Fruit fly (Drosophila melanogaster) whole organism, embryonic: ENCODE data around the gene Snx1.

Experiments
- Asciz ChIP-seq: fragments of 200-800 bp; sonication (Bioruptor generic); optimal IDR thresholded peaks from 2 replicates; lab custom pipeline; 2017; ENCODE audit warnings: missing biosample characterization, mild to moderate bottlenecking, missing genetic modification characterization, missing genetic modification reagents
- Atf-2 ChIP-seq: fragments of 200-800 bp; sonication (Bioruptor generic); optimal IDR thresholded peaks from 2 replicates; lab custom pipeline; 2016; ENCODE audit warnings: missing biosample characterization, missing genetic modification characterization
- C15 ChIP-seq: fragments of 200-800 bp; sonication (Bioruptor generic); IDR thresholded peaks from 3 replicates; pipeline ENCODE4 v1.3.6; 2022; ENCODE audit warnings: missing biosample characterization, missing genetic modification characterization
- CG10147 ChIP-seq: fragments of 200-800 bp; sonication (Bioruptor generic); optimal IDR thresholded peaks from 2 replicates; lab custom pipeline; 2019; ENCODE audit warnings: missing biosample characterization, mild to moderate bottlenecking, missing genetic modification characterization, moderate library complexity
- CG10274 ChIP-seq: fragments of 200-800 bp; sonication (Bioruptor generic); optimal IDR thresholded peaks from 3 replicates; lab custom pipeline; 2017; ENCODE audit warnings: missing biosample characterization, mild to moderate bottlenecking, missing genetic modification characterization
- CG11504 ChIP-seq: fragments of 200-800 bp; sonication (Bioruptor generic); optimal IDR thresholded peaks from 3 replicates; lab custom pipeline; 2019; ENCODE audit warnings: missing biosample characterization, mild to moderate bottlenecking, missing genetic modification characterization, moderate library complexity
- CG12391 ChIP-seq: fragments of 200-800 bp; sonication (Bioruptor generic); optimal IDR thresholded peaks from 3 replicates; lab custom pipeline; 2018; ENCODE audit warnings: missing biosample characterization, mild to moderate bottlenecking, missing genetic modification characterization, moderate library complexity
- CG12744 ChIP-seq: fragments of 200-800 bp; sonication (Bioruptor generic); optimal IDR thresholded peaks from 2 replicates; lab custom pipeline; 2016; ENCODE audit warnings: missing biosample characterization, missing genetic modification characterization
- CG13424 ChIP-seq: fragments of 200-800 bp; sonication (Bioruptor generic); optimal IDR thresholded peaks from 2 replicates; lab custom pipeline; 2019; ENCODE audit warnings: missing biosample characterization, mild to moderate bottlenecking, missing genetic modification characterization, moderate library complexity
- CG13624 ChIP-seq: fragments of 200-800 bp; sonication (Bioruptor generic); optimal IDR thresholded peaks from 2 replicates; lab custom pipeline; 2016; ENCODE audit warnings: missing biosample characterization, missing genetic modification characterization
- CG14710 ChIP-seq: fragments of 200-800 bp; sonication (Bioruptor generic); optimal IDR thresholded peaks from 3 replicates; lab custom pipeline; 2019; ENCODE audit warnings: missing biosample characterization, mild to moderate bottlenecking, missing genetic modification characterization, moderate library complexity
- CG1647 ChIP-seq: fragments of 200-800 bp; sonication (Bioruptor generic); optimal IDR thresholded peaks from 3 replicates; lab custom pipeline; 2016; ENCODE audit warnings: missing biosample characterization, missing genetic modification characterization
- CG17328 ChIP-seq: fragments of 200-800 bp; sonication (Bioruptor generic); IDR thresholded peaks from 2 replicates; pipeline ENCODE4 v1.3.6; 2022; ENCODE audit warnings: missing biosample characterization, missing genetic modification characterization
- CG17385 ChIP-seq: fragments of 200-800 bp; sonication (Bioruptor generic); optimal IDR thresholded peaks from 3 replicates; lab custom pipeline; 2018; ENCODE audit warnings: missing biosample characterization, mild to moderate bottlenecking, missing genetic modification characterization
- CG17829 ChIP-seq: fragments of 200-800 bp; optimal IDR thresholded peaks from 2 replicates; lab custom pipeline; 2019; ENCODE audit warnings: missing biosample characterization, mild to moderate bottlenecking, missing genetic modification characterization, moderate library complexity
- CG18262 ChIP-seq: fragments of 200-800 bp; optimal IDR thresholded peaks from 3 replicates; lab custom pipeline; 2019; ENCODE audit warnings: missing biosample characterization, mild to moderate bottlenecking, missing genetic modification characterization, moderate library complexity
- CG2129 ChIP-seq: fragments of 200-800 bp; sonication (Bioruptor generic); IDR thresholded peaks from 2 replicates; pipeline ENCODE4 v1.3.6; 2022; ENCODE audit warnings: missing biosample characterization, missing genetic modification characterization; ENCODE audit not compliant: partially characterized antibody
- CG2678 ChIP-seq: fragments of 200-800 bp; sonication (Bioruptor generic); optimal IDR thresholded peaks from 3 replicates; lab custom pipeline; 2019; ENCODE audit warnings: missing biosample characterization, mild to moderate bottlenecking, missing genetic modification characterization, moderate library complexity
- CG3163 ChIP-seq: fragments of 200-800 bp; sonication (Bioruptor generic); optimal IDR thresholded peaks from 3 replicates; lab custom pipeline; 2016; ENCODE audit warnings: missing biosample characterization, missing genetic modification characterization
- CG33213 ChIP-seq: fragments of 200-800 bp; sonication (Bioruptor generic); optimal IDR thresholded peaks from 3 replicates; lab custom pipeline; 2016; ENCODE audit warnings: missing biosample characterization, missing genetic modification characterization
- CG4360 ChIP-seq: fragments of 200-800 bp; sonication (Bioruptor generic); IDR thresholded peaks from 2 replicates; pipeline ENCODE4 v1.3.6; 2022; ENCODE audit warnings: missing biosample characterization, missing genetic modification characterization
- CG4617 ChIP-seq: fragments of 200-800 bp; sonication (Bioruptor generic); optimal IDR thresholded peaks from 3 replicates; lab custom pipeline; 2016; ENCODE audit warnings: missing biosample characterization, missing genetic modification characterization, borderline replicate concordance
- CG7839 ChIP-seq: fragments of 200-800 bp; sonication (Bioruptor generic); optimal IDR thresholded peaks from 3 replicates; lab custom pipeline; 2018; ENCODE audit warnings: missing biosample characterization, mild to moderate bottlenecking, missing genetic modification characterization, moderate library complexity
- CG8388 ChIP-seq: fragments of 200-800 bp; sonication (Bioruptor generic); optimal IDR thresholded peaks from 2 replicates; lab custom pipeline; 2019; ENCODE audit warnings: missing biosample characterization, mild to moderate bottlenecking, missing genetic modification characterization, moderate library complexity
- CG9215 ChIP-seq: fragments of 200-800 bp; sonication (Bioruptor generic); IDR thresholded peaks from 2 replicates; pipeline ENCODE4 v1.3.6; 2022; ENCODE audit warnings: missing biosample characterization, missing genetic modification characterization
- E2f2 ChIP-seq: fragments of 200-800 bp; sonication (Bioruptor generic); IDR thresholded peaks from 2 replicates; pipeline ENCODE4 v1.3.6; 2022; ENCODE audit warnings: missing biosample characterization, missing genetic modification characterization
- Lhr ChIP-seq: fragments of 200-800 bp; sonication (Bioruptor generic); optimal IDR thresholded peaks from 3 replicates; lab custom pipeline; 2017; ENCODE audit warnings: mild to moderate bottlenecking, missing biosample characterization, missing genetic modification reagents, missing genetic modification characterization
- Sin3A ChIP-seq: fragments of >200 bp; optimal IDR thresholded peaks from 2 replicates; lab custom pipeline; 2018
- Stat92E ChIP-seq, 3 experiments: fragments of >200 bp in 2 of 3; fragments of 200-800 bp in 1 of 3; sonication (Bioruptor generic) in 1 of 3; optimal IDR thresholded peaks; 2 replicates each; lab custom pipeline; 2017 to 2019; ENCODE audit warnings: missing biosample characterization in 3 of 3, missing genetic modification characterization in 3 of 3, mild to moderate bottlenecking in 1 of 3, moderate library complexity in 1 of 3
- ara ChIP-seq: fragments of 200-800 bp; sonication (Bioruptor generic); IDR thresholded peaks from 2 replicates; pipeline ENCODE4 v1.3.6; 2022; ENCODE audit warnings: missing biosample characterization, missing genetic modification characterization
- bsh ChIP-seq, 2 experiments: fragments of 200-800 bp; sonication (Bioruptor generic); optimal IDR thresholded peaks; 2 replicates each; lab custom pipeline; 2017 to 2018; ENCODE audit warnings: mild to moderate bottlenecking in 2 of 2, missing biosample characterization in 2 of 2, missing genetic modification characterization in 2 of 2, moderate library complexity in 1 of 2
- btn ChIP-seq: fragments of 200-800 bp; sonication (Bioruptor generic); optimal IDR thresholded peaks from 2 replicates; lab custom pipeline; 2016; ENCODE audit warnings: missing biosample characterization, missing genetic modification characterization
- cas ChIP-seq: fragments of 200-800 bp; sonication (Bioruptor generic); IDR thresholded peaks from 2 replicates; pipeline ENCODE4 v1.3.6; 2022; ENCODE audit warnings: missing biosample characterization, missing genetic modification characterization
- dm ChIP-seq: fragments of 200-800 bp; sonication (Bioruptor generic); optimal IDR thresholded peaks from 3 replicates; lab custom pipeline; 2016; ENCODE audit warnings: missing biosample characterization, missing genetic modification characterization
- ewg ChIP-seq: fragments of 200-800 bp; sonication (Bioruptor generic); optimal IDR thresholded peaks from 3 replicates; lab custom pipeline; 2017; ENCODE audit warnings: mild to moderate bottlenecking, missing biosample characterization, missing genetic modification reagents, missing genetic modification characterization
- fu2 ChIP-seq: fragments of 200-800 bp; sonication (Bioruptor generic); optimal IDR thresholded peaks from 2 replicates; lab custom pipeline; 2016; ENCODE audit warnings: missing biosample characterization, missing genetic modification characterization
- grau ChIP-seq: fragments of 200-800 bp; optimal IDR thresholded peaks from 3 replicates; lab custom pipeline; 2019; ENCODE audit warnings: missing biosample characterization, mild to moderate bottlenecking, missing genetic modification characterization, moderate library complexity
- ind ChIP-seq: fragments of 200-800 bp; sonication (Bioruptor generic); optimal IDR thresholded peaks from 3 replicates; lab custom pipeline; 2016; ENCODE audit warnings: missing biosample characterization, missing genetic modification characterization
- kni ChIP-seq: fragments of 200-800 bp; sonication (Bioruptor generic); optimal IDR thresholded peaks from 3 replicates; lab custom pipeline; 2017; ENCODE audit warnings: mild to moderate bottlenecking, missing biosample characterization, missing genetic modification reagents, missing genetic modification characterization
- lola ChIP-seq, 3 experiments: fragments of >200 bp in 2 of 3; fragments of 200-800 bp in 1 of 3; sonication (Bioruptor generic) in 1 of 3; optimal IDR thresholded peaks; 2 replicates each; lab custom pipeline; 2017 to 2019; ENCODE audit warnings: missing biosample characterization in 3 of 3, missing genetic modification characterization in 3 of 3, mild to moderate bottlenecking in 1 of 3, moderate library complexity in 1 of 3
- nmo ChIP-seq: fragments of 200-800 bp; sonication (Bioruptor generic); optimal IDR thresholded peaks from 2 replicates; lab custom pipeline; 2018; ENCODE audit warnings: missing biosample characterization, mild to moderate bottlenecking, missing genetic modification characterization, moderate library complexity
- pros ChIP-seq: fragments of 200-800 bp; sonication (Bioruptor generic); optimal IDR thresholded peaks from 3 replicates; lab custom pipeline; 2019; ENCODE audit warnings: missing biosample characterization, mild to moderate bottlenecking, missing genetic modification characterization, moderate library complexity
- repo ChIP-seq: fragments of 200-800 bp; sonication (Bioruptor generic); optimal IDR thresholded peaks from 2 replicates; lab custom pipeline; 2016; ENCODE audit warnings: missing biosample characterization, missing genetic modification characterization
- sd ChIP-seq: fragments of 200-800 bp; sonication (Bioruptor generic); optimal IDR thresholded peaks from 3 replicates; lab custom pipeline; 2018; ENCODE audit warnings: missing biosample characterization, mild to moderate bottlenecking, missing genetic modification characterization, moderate library complexity
- slp2 ChIP-seq: fragments of 200-800 bp; sonication (Bioruptor generic); optimal IDR thresholded peaks from 2 replicates; lab custom pipeline; 2016; ENCODE audit warnings: missing biosample characterization, missing genetic modification characterization
- so ChIP-seq: fragments of 200-800 bp; sonication (Bioruptor generic); IDR thresholded peaks from 3 replicates; pipeline ENCODE4 v1.3.6; 2022; ENCODE audit warnings: missing biosample characterization, missing genetic modification characterization
- tgo ChIP-seq: fragments of 200-800 bp; sonication (Bioruptor generic); IDR thresholded peaks from 3 replicates; pipeline ENCODE4 v1.3.6; 2022; ENCODE audit warnings: missing biosample characterization, missing genetic modification characterization
- tll ChIP-seq, 2 experiments: fragments of 200-800 bp in 1 of 2; fragments of >200 bp in 1 of 2; sonication (Bioruptor generic) in 1 of 2; optimal IDR thresholded peaks; 2 replicates each; lab custom pipeline; 2017 to 2019; ENCODE audit warnings: missing biosample characterization in 2 of 2, missing genetic modification characterization in 2 of 2, mild to moderate bottlenecking in 1 of 2, moderate library complexity in 1 of 2
- tna ChIP-seq: fragments of 200-800 bp; sonication (Bioruptor generic); IDR thresholded peaks from 2 replicates; pipeline ENCODE4 v1.3.6; 2022; ENCODE audit warnings: missing biosample characterization, missing genetic modification characterization; ENCODE audit not compliant: partially characterized antibody
- tup ChIP-seq: fragments of 200-800 bp; sonication (Bioruptor generic); optimal IDR thresholded peaks from 2 replicates; lab custom pipeline; 2016; ENCODE audit warnings: missing biosample characterization, mild to moderate bottlenecking, missing genetic modification characterization, moderate library complexity

The Snx1 gene

dm6 chr2L:3439502-3439901 lies 10.0 kb upstream of the Snx1 start (continued):
- no peak for TF ChIP-seq so (GFP tag; lab: Robert Waterston, UW)
- TF ChIP-seq CG3163 (GFP tag; lab: Kevin White, UChicago), result no peak
- no peak for TF ChIP-seq fu2
- TF ChIP-seq tgo, result no peak
- no peak for TF ChIP-seq ind (GFP tag; lab: Kevin White, UChicago)
- peak in 1 of 2 experiments; percentile 54 for TF ChIP-seq bsh (GFP tag; optimal IDR thresholded peaks at IDR 0.05; lab: Kevin White, UChicago)
- no peak for TF ChIP-seq CG33213
- TF ChIP-seq btn (GFP tag; lab: Kevin White, UChicago), result no peak
- TF ChIP-seq Sin3A (lab: Kevin White, UChicago), result no peak
- TF ChIP-seq ewg (GFP tag; lab: Kevin White, UChicago), result no peak
- TF ChIP-seq Atf-2, result no peak
- peak; percentile 16 for TF ChIP-seq CG7839
- no peak for TF ChIP-seq CG17385
- peak in 1 of 3 experiments; percentile 50 for TF ChIP-seq Stat92E (GFP tag; optimal IDR thresholded peaks at IDR 0.05; lab: Kevin White, UChicago)
- TF ChIP-seq grau (tag; lab: Kevin White, UChicago), result peak; percentile 26
- no peak for TF ChIP-seq tna (GFP tag; lab: Robert Waterston, UW)
- TF ChIP-seq E2f2, result no peak
- peak; percentile 52 for TF ChIP-seq nmo (GFP tag; lab: Kevin White, UChicago)
- peak; percentile 36 for TF ChIP-seq CG17829 (tag; lab: Kevin White, UChicago)
- no peak for TF ChIP-seq dm
- no peak for TF ChIP-seq sd
- TF ChIP-seq repo (GFP tag; lab: Kevin White, UChicago), result no peak
- peak; percentile 37 for TF ChIP-seq CG12391 (tag; lab: Kevin White, UChicago)
- no peak for TF ChIP-seq CG10147
- no peak for TF ChIP-seq tup (GFP tag; lab: Kevin White, UChicago)
- TF ChIP-seq CG10274 (GFP tag; lab: Kevin White, UChicago), result no peak
- TF ChIP-seq CG17328, result no peak
- TF ChIP-seq Asciz (GFP tag; lab: Kevin White, UChicago), result no peak
- TF ChIP-seq CG12744 (GFP tag; lab: Kevin White, UChicago), result no peak
- no peak for TF ChIP-seq slp2
- TF ChIP-seq CG8388 (GFP tag; lab: Kevin White, UChicago), result peak; percentile 37
- peak; percentile 67 for TF ChIP-seq CG18262 (tag; lab: Kevin White, UChicago)
- no peak for TF ChIP-seq CG4360 (GFP tag; lab: Robert Waterston, UW)
- no peak for TF ChIP-seq CG1647 (GFP tag; lab: Kevin White, UChicago)
- TF ChIP-seq CG4617, result no peak
- peak; percentile 43 for TF ChIP-seq CG14710
- no peak for TF ChIP-seq cas (GFP tag; lab: Robert Waterston, UW)
- no peak for TF ChIP-seq C15 (GFP tag; lab: Robert Waterston, UW)
- TF ChIP-seq kni, result no peak
- peak; percentile 27 for TF ChIP-seq CG2678 (tag; lab: Kevin White, UChicago)
- TF ChIP-seq Lhr (GFP tag; lab: Kevin White, UChicago), result no peak
- TF ChIP-seq CG13624 (GFP tag; lab: Kevin White, UChicago), result no peak
- TF ChIP-seq tll (GFP tag; optimal IDR thresholded peaks at IDR 0.05; lab: Kevin White, UChicago), result no peak
- peak in 1 of 3 experiments; percentile 70 for TF ChIP-seq lola (GFP tag; optimal IDR thresholded peaks at IDR 0.05; lab: Kevin White, UChicago)
- no peak for TF ChIP-seq CG9215
- TF ChIP-seq CG2129 (GFP tag; lab: Robert Waterston, UW), result no peak
- TF ChIP-seq pros (GFP tag; lab: Kevin White, UChicago), result no peak
- TF ChIP-seq CG11504, result peak; percentile 52
- no peak for TF ChIP-seq ara (GFP tag; lab: Robert Waterston, UW)
- TF ChIP-seq CG13424, result peak; percentile 19
